Worm (Caenorhabditis elegans): ENCODE measurements around the gene F15H10.8.

F15H10.8 gene

DNA sequence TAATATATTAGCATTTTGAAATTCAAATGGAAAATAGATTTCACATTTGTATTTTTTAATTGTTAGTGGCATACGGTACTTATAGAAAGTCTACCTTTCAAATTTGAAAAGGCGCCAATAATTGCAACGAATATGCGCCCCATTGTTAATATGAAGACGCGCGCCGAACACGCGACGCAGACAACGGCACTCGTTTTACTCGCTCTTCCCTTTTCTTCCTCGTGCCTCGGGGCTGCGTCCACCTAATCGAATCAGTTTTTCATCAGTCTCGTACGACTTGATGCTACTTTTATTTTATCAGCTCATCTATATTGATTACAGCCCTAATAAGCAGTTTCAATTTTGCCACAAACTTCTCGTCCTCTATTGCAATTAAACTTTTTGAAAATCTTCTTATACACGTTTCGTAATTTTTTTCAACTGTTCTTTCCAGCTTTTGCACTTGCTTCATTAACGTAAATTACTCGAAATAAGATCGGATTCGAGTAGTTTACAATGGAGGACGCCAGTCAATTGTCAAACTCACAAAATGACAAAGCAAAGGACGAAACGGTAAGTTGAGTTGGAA lies 40.8 kb downstream of the F15H10.8 start, which contains the start of gene cash-1 (continued):
- TF ChIP-seq ekl-4 (GFP tag; IDR thresholded peaks at IDR 0.05) (peak; percentile 51; the same call in 1 of the 2 replicates), madf-10 (tag; optimal IDR thresholded peaks at IDR 0.05) (peak; percentile 17), bed-1 (GFP tag; IDR thresholded peaks at IDR 0.05) (no peak), nhr-120 (GFP tag; IDR thresholded peaks at IDR 0.05) (no peak), mes-4 (tag; optimal IDR thresholded peaks at IDR 0.05) (no peak), cebp-2 (GFP tag; IDR thresholded peaks at IDR 0.05) (no peak), ztf-3 (GFP tag; optimal IDR thresholded peaks at IDR 0.05) (no peak), B0336.3 (GFP tag; IDR thresholded peaks at IDR 0.05) (no peak), aptf-2 (GFP tag; conservative IDR thresholded peaks at IDR 0.05) (no peak), K11D2.4 (GFP tag; IDR thresholded peaks at IDR 0.05) (no peak), dox-1 (GFP tag; IDR thresholded peaks at IDR 0.05) (peak; percentile 88), chd-7 (tag; optimal IDR thresholded peaks at IDR 0.05) (no peak), Y53G8AR.9 (GFP tag; conservative IDR thresholded peaks at IDR 0.05) (no peak), ZK185.1 (tag; optimal IDR thresholded peaks at IDR 0.05; ENCODE audit: poor library complexity, severe bottlenecking) (peak; percentile 47), snpc-1.1 (tag; optimal IDR thresholded peaks at IDR 0.05; ENCODE audit: insufficient read depth) (no peak), snpc-1.3 (tag; optimal IDR thresholded peaks at IDR 0.05; ENCODE audit: insufficient read depth) (no peak), nfyb-1 (GFP tag; IDR thresholded peaks at IDR 0.05) (peak; percentile 41; the same call in 1 of the 2 replicates), unc-62 (GFP tag; optimal IDR thresholded peaks at IDR 0.05) (no peak), mcd-1 (GFP tag; IDR thresholded peaks at IDR 0.05) (peak; percentile 86), attf-3 (GFP tag; conservative IDR thresholded peaks at IDR 0.05) (no peak), Y79H2A.3 (GFP tag; conservative IDR thresholded peaks at IDR 0.05) (no peak), snpc-4 (GFP tag; optimal IDR thresholded peaks at IDR 0.05) (no peak), snpc-4 (tag; optimal IDR thresholded peaks at IDR 0.05) (peak in 3 of 4 experiments; percentile 43 to 64 (median 52)), hmg-1.2 (GFP tag; IDR thresholded peaks at IDR 0.05) (peak; percentile 52; the same call in 1 of the 2 replicates), rcor-1 (GFP tag; IDR thresholded peaks at IDR 0.05) (0 out of 2 replicates have a peak, but pooled peaks have one; percentile 37), ama-1 (optimal IDR thresholded peaks at IDR 0.05) (peak; percentile 36), ama-1 (GFP tag; optimal IDR thresholded peaks at IDR 0.05) (no peak), B0035.1 (tag; optimal IDR thresholded peaks at IDR 0.05) (no peak), die-1 (tag; optimal IDR thresholded peaks at IDR 0.05) (no peak), zfh-2 (GFP tag; conservative IDR thresholded peaks at IDR 0.05) (no peak), D2030.7 (GFP tag; IDR thresholded peaks at IDR 0.05) (peak; percentile 68), hrde-1 (tag; optimal IDR thresholded peaks at IDR 0.05; ENCODE audit: borderline replicate concordance) (no peak), ztf-28 (GFP tag; IDR thresholded peaks at IDR 0.05) (no peak), unc-130 (GFP tag; optimal IDR thresholded peaks at IDR 0.05) (no peak), nhr-90 (tag; optimal IDR thresholded peaks at IDR 0.05) (no peak), hsf-1 (GFP tag; IDR thresholded peaks at IDR 0.05) (no peak), ceh-40 (GFP tag; IDR thresholded peaks at IDR 0.05) (no peak), F57A8.1 (GFP tag; optimal IDR thresholded peaks at IDR 0.05) (no peak), ztf-26 (tag; optimal IDR thresholded peaks at IDR 0.05) (no peak), F55B11.4 (tag; optimal IDR thresholded peaks at IDR 0.05; ENCODE audit: borderline replicate concordance, insufficient read depth) (no peak), akir-1 (GFP tag; optimal IDR thresholded peaks at IDR 0.05) (no peak), cebp-1 (GFP tag; IDR thresholded peaks at IDR 0.05) (peak; percentile 45; the same call in 1 of the 2 replicates), cebp-1 (tag; optimal IDR thresholded peaks at IDR 0.05) (peak; percentile 58), xnd-1 (tag; optimal IDR thresholded peaks at IDR 0.05) (peak; percentile 43), him-1 (tag; optimal IDR thresholded peaks at IDR 0.05) (no peak), K12H6.12 (tag; optimal IDR thresholded peaks at IDR 0.05) (peak; percentile 36), snpc-3.4 (tag; optimal IDR thresholded peaks at IDR 0.05) (peak; percentile 20), zim-3 (tag; optimal IDR thresholded peaks at IDR 0.05) (no peak)

Measured in whole organism, young adult.